Worm (Caenorhabditis elegans): Measurements from ENCODE around the gene mrps-16.

ce11 chrII:5481982-5482381 is 7.8 kb downstream of the mrps-16 start, which contains the start of gene cal-8:
- no peak for TF ChIP-seq F49E8.2 (tag; optimal IDR thresholded peaks at IDR 0.05; ENCODE audit: insufficient read depth)
- no peak for TF ChIP-seq ztf-22 (GFP tag; optimal IDR thresholded peaks at IDR 0.05)
- no peak for TF ChIP-seq hlh-26 (GFP tag; conservative IDR thresholded peaks at IDR 0.05)

Data from whole organism, young adult.